Fruit fly (Drosophila melanogaster) whole organism, embryonic: ENCODE data around the gene sit.

ENCODE experiments used
- Antp ChIP-seq: fragments of 200-800 bp; sonication (Bioruptor generic); optimal IDR thresholded peaks from 3 replicates; lab custom pipeline; 2016; ENCODE audit warnings: missing biosample characterization, missing genetic modification characterization
- Atf3 ChIP-seq: fragments of 200-800 bp; sonication (Bioruptor generic); optimal IDR thresholded peaks from 3 replicates; lab custom pipeline; 2016; ENCODE audit warnings: missing biosample characterization, missing genetic modification characterization
- CG10267 ChIP-seq: fragments of 200-800 bp; sonication (Bioruptor generic); optimal IDR thresholded peaks from 2 replicates; lab custom pipeline; 2018; ENCODE audit warnings: missing biosample characterization, mild to moderate bottlenecking, missing genetic modification characterization, moderate library complexity
- CG10565 ChIP-seq: fragments of 200-800 bp; sonication (Bioruptor generic); optimal IDR thresholded peaks from 3 replicates; lab custom pipeline; 2016; ENCODE audit warnings: missing biosample characterization, mild to moderate bottlenecking, missing genetic modification characterization
- CG10979 ChIP-seq: fragments of 200-800 bp; sonication (Bioruptor generic); optimal IDR thresholded peaks from 2 replicates; lab custom pipeline; 2018; ENCODE audit warnings: missing biosample characterization, mild to moderate bottlenecking, missing genetic modification characterization, moderate library complexity
- CG11247 ChIP-seq: fragments of 200-800 bp; sonication (Bioruptor generic); IDR thresholded peaks from 2 replicates; pipeline ENCODE4 v1.3.6; 2022; ENCODE audit warnings: missing biosample characterization, missing genetic modification characterization
- CG12104 ChIP-seq: fragments of 200-800 bp; sonication (Bioruptor generic); optimal IDR thresholded peaks from 3 replicates; lab custom pipeline; 2016; ENCODE audit warnings: missing biosample characterization, missing genetic modification characterization
- CG12659 ChIP-seq: fragments of 200-800 bp; sonication (Bioruptor generic); optimal IDR thresholded peaks from 3 replicates; lab custom pipeline; 2017; ENCODE audit warnings: mild to moderate bottlenecking, missing biosample characterization, missing genetic modification reagents, missing genetic modification characterization
- CG17328 ChIP-seq: fragments of 200-800 bp; sonication (Bioruptor generic); IDR thresholded peaks from 2 replicates; pipeline ENCODE4 v1.3.6; 2022; ENCODE audit warnings: missing biosample characterization, missing genetic modification characterization
- CG2199 ChIP-seq: fragments of 200-800 bp; sonication (Bioruptor generic); IDR thresholded peaks from 3 replicates; pipeline ENCODE4 v1.3.6; 2022; ENCODE audit warnings: missing biosample characterization, missing genetic modification characterization
- CG2712 ChIP-seq: fragments of 200-800 bp; optimal IDR thresholded peaks from 3 replicates; lab custom pipeline; 2019; ENCODE audit warnings: missing biosample characterization, mild to moderate bottlenecking, missing genetic modification characterization, moderate library complexity
- CG4282 ChIP-seq: fragments of 200-800 bp; sonication (Bioruptor generic); optimal IDR thresholded peaks from 2 replicates; lab custom pipeline; 2016; ENCODE audit warnings: missing biosample characterization, missing genetic modification characterization
- CG4328 ChIP-seq: fragments of 200-800 bp; sonication (Bioruptor generic); optimal IDR thresholded peaks from 3 replicates; lab custom pipeline; 2017; ENCODE audit warnings: missing biosample characterization, missing genetic modification reagents, missing genetic modification characterization
- CG4820 ChIP-seq: fragments of 200-800 bp; sonication (Bioruptor generic); optimal IDR thresholded peaks from 3 replicates; lab custom pipeline; 2016; ENCODE audit warnings: missing biosample characterization, missing genetic modification characterization
- CG7271 ChIP-seq: fragments of 200-800 bp; sonication (Bioruptor generic); optimal IDR thresholded peaks from 2 replicates; lab custom pipeline; 2018; ENCODE audit warnings: missing biosample characterization, mild to moderate bottlenecking, missing genetic modification characterization, moderate library complexity
- CG7839 ChIP-seq: fragments of 200-800 bp; sonication (Bioruptor generic); optimal IDR thresholded peaks from 3 replicates; lab custom pipeline; 2018; ENCODE audit warnings: missing biosample characterization, mild to moderate bottlenecking, missing genetic modification characterization, moderate library complexity
- CG7987 ChIP-seq: fragments of 200-800 bp; sonication (Bioruptor generic); optimal IDR thresholded peaks from 2 replicates; lab custom pipeline; 2018; ENCODE audit warnings: missing biosample characterization, mild to moderate bottlenecking, missing genetic modification characterization, moderate library complexity
- CG8089 ChIP-seq: fragments of 200-800 bp; sonication (Bioruptor generic); optimal IDR thresholded peaks from 3 replicates; lab custom pipeline; 2016; ENCODE audit warnings: missing biosample characterization, missing genetic modification characterization
- CG8388 ChIP-seq: fragments of 200-800 bp; sonication (Bioruptor generic); optimal IDR thresholded peaks from 2 replicates; lab custom pipeline; 2019; ENCODE audit warnings: missing biosample characterization, mild to moderate bottlenecking, missing genetic modification characterization, moderate library complexity
- CG9797 ChIP-seq: fragments of 200-800 bp; sonication (Bioruptor generic); optimal IDR thresholded peaks from 3 replicates; lab custom pipeline; 2018; ENCODE audit warnings: missing biosample characterization, mild to moderate bottlenecking, missing genetic modification characterization
- CoRest ChIP-seq: fragments of 200-800 bp; sonication (Bioruptor generic); optimal IDR thresholded peaks from 3 replicates; lab custom pipeline; 2018; ENCODE audit warnings: missing biosample characterization, mild to moderate bottlenecking, missing genetic modification characterization, moderate library complexity
- D19A ChIP-seq: fragments of 200-800 bp; optimal IDR thresholded peaks from 3 replicates; lab custom pipeline; 2019; ENCODE audit warnings: missing biosample characterization, mild to moderate bottlenecking, missing genetic modification characterization, moderate library complexity
- Dref ChIP-seq: fragments of 200-800 bp; sonication (Bioruptor generic); IDR thresholded peaks from 2 replicates; pipeline ENCODE4 v1.3.6; 2022; ENCODE audit warnings: missing biosample characterization, missing genetic modification characterization
- Fer3 ChIP-seq: fragments of 200-800 bp; sonication (Bioruptor generic); optimal IDR thresholded peaks from 2 replicates; lab custom pipeline; 2018; ENCODE audit warnings: missing biosample characterization, mild to moderate bottlenecking, missing genetic modification characterization, moderate library complexity
- HLH3B ChIP-seq: fragments of 200-800 bp; sonication (Bioruptor generic); IDR thresholded peaks from 2 replicates; pipeline ENCODE4 v1.3.6; 2022; ENCODE audit warnings: missing biosample characterization, missing genetic modification characterization
- HLHmδ ChIP-seq: fragments of 200-800 bp; sonication (Bioruptor generic); optimal IDR thresholded peaks from 2 replicates; lab custom pipeline; 2018; ENCODE audit warnings: missing biosample characterization, mild to moderate bottlenecking, missing genetic modification characterization, moderate library complexity
- Hand ChIP-seq: fragments of 200-800 bp; sonication (Bioruptor generic); optimal IDR thresholded peaks from 2 replicates; lab custom pipeline; 2017; ENCODE audit warnings: mild to moderate bottlenecking, missing biosample characterization, missing genetic modification reagents, missing genetic modification characterization
- Hsf ChIP-seq: fragments of 200-800 bp; sonication (Bioruptor generic); optimal IDR thresholded peaks from 3 replicates; lab custom pipeline; 2016; ENCODE audit warnings: missing biosample characterization, missing genetic modification characterization
- MESR4 ChIP-seq: fragments of 200-800 bp; sonication (Bioruptor generic); optimal IDR thresholded peaks from 2 replicates; lab custom pipeline; 2018; ENCODE audit warnings: missing biosample characterization, mild to moderate bottlenecking, missing genetic modification characterization, moderate library complexity
- Neu2 ChIP-seq: fragments of 200-800 bp; sonication (Bioruptor generic); optimal IDR thresholded peaks from 3 replicates; lab custom pipeline; 2016; ENCODE audit warnings: missing biosample characterization, missing genetic modification characterization, borderline replicate concordance
- Ptx1 ChIP-seq: fragments of 200-800 bp; sonication (Bioruptor generic); IDR thresholded peaks from 2 replicates; pipeline ENCODE4 v1.3.6; 2022; ENCODE audit warnings: missing biosample characterization, missing genetic modification characterization
- Rfx ChIP-seq: fragments of 200-800 bp; sonication (Bioruptor generic); IDR thresholded peaks from 2 replicates; pipeline ENCODE4 v1.3.6; 2022; ENCODE audit warnings: missing biosample characterization, missing genetic modification characterization
- Rx ChIP-seq: fragments of 200-800 bp; sonication (Bioruptor generic); IDR thresholded peaks from 2 replicates; pipeline ENCODE4 v1.3.6; 2022; ENCODE audit warnings: missing biosample characterization, missing genetic modification characterization
- Six4 ChIP-seq: fragments of 200-800 bp; sonication (Bioruptor generic); optimal IDR thresholded peaks from 2 replicates; lab custom pipeline; 2016; ENCODE audit warnings: missing biosample characterization, missing genetic modification characterization
- Taf1 ChIP-seq: fragments of 200-800 bp; sonication (Bioruptor generic); IDR thresholded peaks from 2 replicates; pipeline ENCODE4 v1.3.6; 2022; ENCODE audit warnings: missing biosample characterization, missing genetic modification characterization
- br ChIP-seq: fragments of >200 bp; optimal IDR thresholded peaks from 2 replicates; lab custom pipeline; 2017
- chif ChIP-seq, 2 experiments: fragments of 200-800 bp; sonication (Bioruptor generic); optimal IDR thresholded peaks; 3 replicates each; lab custom pipeline; 2016; ENCODE audit warnings: missing biosample characterization in 2 of 2, missing genetic modification characterization in 2 of 2
- chm ChIP-seq: fragments of 200-800 bp; sonication (Bioruptor generic); IDR thresholded peaks from 2 replicates; pipeline ENCODE4 v1.3.6; 2022; ENCODE audit warnings: missing biosample characterization, missing genetic modification characterization
- dati ChIP-seq: fragments of 200-800 bp; sonication (Bioruptor generic); IDR thresholded peaks from 2 replicates; pipeline ENCODE4 v1.3.6; 2022; ENCODE audit warnings: missing biosample characterization, missing genetic modification characterization
- emc ChIP-seq: fragments of 200-800 bp; sonication (Bioruptor generic); optimal IDR thresholded peaks from 2 replicates; lab custom pipeline; 2016; ENCODE audit warnings: missing biosample characterization, missing genetic modification characterization
- eve ChIP-seq, 2 experiments: fragments of >200 bp; optimal IDR thresholded peaks; 2 replicates each; lab custom pipeline; 2017; ENCODE audit warnings: missing biosample characterization in 2 of 2, missing genetic modification characterization in 2 of 2
- hth ChIP-seq: fragments of >200 bp; optimal IDR thresholded peaks from 2 replicates; lab custom pipeline; 2017; ENCODE audit warnings: inconsistent platforms
- mirr ChIP-seq: fragments of 200-800 bp; sonication (Bioruptor generic); optimal IDR thresholded peaks from 3 replicates; lab custom pipeline; 2018; ENCODE audit warnings: missing biosample characterization, mild to moderate bottlenecking, missing genetic modification characterization
- odd ChIP-seq: fragments of 200-800 bp; sonication (Bioruptor generic); optimal IDR thresholded peaks from 2 replicates; lab custom pipeline; 2017; ENCODE audit warnings: missing biosample characterization, mild to moderate bottlenecking, missing genetic modification characterization
- prd ChIP-seq, 3 experiments: fragments of >200 bp in 2 of 3; fragments of 200-800 bp in 1 of 3; sonication (Bioruptor generic) in 1 of 3; optimal IDR thresholded peaks in 2 of 3; IDR thresholded peaks in 1 of 3; 2 replicates in 2 of 3; 3 replicates in 1 of 3; pipeline versions ENCODE4 v1.3.6 to Lab custom; 2017 to 2022; ENCODE audit warnings: missing biosample characterization in 1 of 3, missing genetic modification characterization in 1 of 3
- pzg ChIP-seq: fragments of 200-800 bp; sonication (Bioruptor generic); optimal IDR thresholded peaks from 3 replicates; lab custom pipeline; 2018; ENCODE audit warnings: missing biosample characterization, mild to moderate bottlenecking, missing genetic modification characterization, moderate library complexity
- ro ChIP-seq: fragments of 200-800 bp; sonication (Bioruptor generic); IDR thresholded peaks from 2 replicates; pipeline ENCODE4 v1.3.6; 2022; ENCODE audit warnings: missing biosample characterization, missing genetic modification characterization
- sd ChIP-seq: fragments of 200-800 bp; sonication (Bioruptor generic); optimal IDR thresholded peaks from 3 replicates; lab custom pipeline; 2018; ENCODE audit warnings: missing biosample characterization, mild to moderate bottlenecking, missing genetic modification characterization, moderate library complexity
- sob ChIP-seq: fragments of 200-800 bp; sonication (Bioruptor generic); IDR thresholded peaks from 2 replicates; pipeline ENCODE4 v1.3.6; 2022; ENCODE audit warnings: missing biosample characterization, missing genetic modification characterization
- sug ChIP-seq: fragments of 200-800 bp; optimal IDR thresholded peaks from 2 replicates; lab custom pipeline; 2019; ENCODE audit warnings: missing biosample characterization, mild to moderate bottlenecking, missing genetic modification characterization, moderate library complexity
- toy ChIP-seq: fragments of 200-800 bp; sonication (Bioruptor generic); IDR thresholded peaks from 2 replicates; pipeline ENCODE4 v1.3.6; 2022; ENCODE audit warnings: missing biosample characterization, missing genetic modification characterization
- vfl ChIP-seq: fragments of 200-800 bp; sonication (Bioruptor generic); optimal IDR thresholded peaks from 2 replicates; lab custom pipeline; 2016; ENCODE audit warnings: missing biosample characterization, missing genetic modification characterization

The sit gene

DNA sequence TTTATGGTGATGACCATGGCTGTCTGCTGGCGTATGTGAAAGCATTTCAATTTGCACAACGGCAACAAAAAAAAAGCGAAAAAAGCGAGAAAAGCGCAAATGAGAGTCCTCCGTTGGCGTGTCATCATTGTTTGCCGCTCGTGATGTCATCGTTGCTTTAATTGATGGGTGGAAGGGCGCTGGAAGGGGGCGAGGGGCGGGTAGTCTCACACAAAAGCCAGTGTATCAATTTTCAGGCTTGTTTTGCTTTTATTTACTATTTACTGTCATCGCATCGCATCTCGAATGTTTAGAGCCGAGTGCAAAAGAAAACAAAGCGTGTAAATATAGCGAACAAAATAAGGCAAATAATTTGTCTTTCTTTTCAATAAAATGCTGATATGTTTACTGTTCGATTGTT, 26.9 kb upstream of the sit start (continued):
- TF ChIP-seq D19A (tag; lab: Kevin White, UChicago) (no peak), mirr (no peak), odd (GFP tag; lab: Kevin White, UChicago) (peak; percentile 13), Rx (GFP tag; lab: Robert Waterston, UW) (no peak), chif (GFP tag; optimal IDR thresholded peaks at IDR 0.05; lab: Kevin White, UChicago) (peak; percentile 2 to 31), CG7987 (GFP tag; lab: Kevin White, UChicago) (peak; percentile 77), vfl (no peak), Ptx1 (no peak), CG10267 (tag; lab: Kevin White, UChicago) (peak; percentile 0), toy (GFP tag; lab: Robert Waterston, UW) (no peak), Six4 (GFP tag; lab: Kevin White, UChicago) (no peak), Dref (no peak), prd (optimal IDR thresholded peaks at IDR 0.05; lab: Kevin White, UChicago) (no peak), prd (GFP tag; IDR thresholded peaks at IDR 0.05; lab: Robert Waterston, UW) (no peak), ro (GFP tag; lab: Robert Waterston, UW) (no peak), HLH3B (peak; percentile 8; the same call in 1 of the 2 replicates), emc (GFP tag; lab: Kevin White, UChicago) (no peak), CG17328 (GFP tag; lab: Robert Waterston, UW) (no peak), Atf3 (GFP tag; lab: Kevin White, UChicago) (peak; percentile 29), chm (GFP tag; lab: Robert Waterston, UW) (no peak), CG8089 (GFP tag; lab: Kevin White, UChicago) (no peak), CG7271 (peak; percentile 62), dati (GFP tag; lab: Robert Waterston, UW) (no peak), sug (tag; lab: Kevin White, UChicago) (no peak), Fer3 (tag; lab: Kevin White, UChicago) (peak; percentile 32), sd (tag; lab: Kevin White, UChicago) (no peak), Rfx (GFP tag; lab: Robert Waterston, UW) (no peak), hth (lab: Kevin White, UChicago) (no peak), CG4820 (GFP tag; lab: Kevin White, UChicago) (no peak), CG4328 (GFP tag; lab: Kevin White, UChicago) (no peak), MESR4 (GFP tag; lab: Kevin White, UChicago) (no peak), CG7839 (tag; lab: Kevin White, UChicago) (peak; percentile 5), pzg (GFP tag; lab: Kevin White, UChicago) (no peak), CG4282 (GFP tag; lab: Kevin White, UChicago) (no peak), CG2712 (tag; lab: Kevin White, UChicago) (peak; percentile 45), Antp (GFP tag; lab: Kevin White, UChicago) (no peak), CoRest (tag; lab: Kevin White, UChicago) (peak; percentile 4), CG10979 (tag; lab: Kevin White, UChicago) (peak; percentile 7), CG2199 (no peak), CG11247 (GFP tag; lab: Robert Waterston, UW) (0 out of 2 replicates have a peak, but pooled peaks have one; percentile 24), Hsf (GFP tag; lab: Kevin White, UChicago) (peak; percentile 0), Hand (GFP tag; lab: Kevin White, UChicago) (no peak), CG10565 (GFP tag; lab: Kevin White, UChicago) (no peak), br (lab: Kevin White, UChicago) (no peak), CG12104 (peak; percentile 41), eve (GFP tag; optimal IDR thresholded peaks at IDR 0.05; lab: Kevin White, UChicago) (no peak), sob (GFP tag; lab: Robert Waterston, UW) (peak; percentile 10; the same call in 1 of the 2 replicates), CG9797 (GFP tag; lab: Kevin White, UChicago) (no peak), CG8388 (GFP tag; lab: Kevin White, UChicago) (peak; percentile 29), CG12659 (GFP tag; lab: Kevin White, UChicago) (peak; percentile 10), Taf1 (GFP tag; lab: Robert Waterston, UW) (no peak), HLHmδ (GFP tag; lab: Kevin White, UChicago) (no peak), Neu2 (GFP tag; lab: Kevin White, UChicago) (no peak)
